Fruit fly (Drosophila melanogaster) whole organism, prepupa: ENCODE data around the gene RhoL.
A peak's percentile ranks its signal among the peaks of the same experiment; 100 is the strongest.

Experiments used
- Blimp-1 ChIP-seq: fragments of 200-800 bp; sonication (Bioruptor generic); optimal IDR thresholded peaks from 3 replicates; lab custom pipeline; 2017; ENCODE audit warnings: missing biosample characterization, missing genetic modification characterization, mild to moderate bottlenecking, moderate library complexity, missing genetic modification reagents
- CG10631 ChIP-seq: fragments of 200-800 bp; sonication (Bioruptor generic); optimal IDR thresholded peaks from 2 replicates; lab custom pipeline; 2016; ENCODE audit warnings: missing biosample characterization, missing genetic modification characterization
- CG11294 ChIP-seq: fragments of 200-800 bp; sonication (Bioruptor generic); IDR thresholded peaks from 2 replicates; pipeline ENCODE4 v1.3.6; 2022; ENCODE audit warnings: missing biosample characterization, missing genetic modification characterization
- CG11902 ChIP-seq: fragments of 200-800 bp; sonication (Bioruptor generic); optimal IDR thresholded peaks from 3 replicates; lab custom pipeline; 2016; ENCODE audit warnings: missing biosample characterization, missing genetic modification characterization
- CG1621 ChIP-seq: fragments of 200-800 bp; sonication (Bioruptor generic); optimal IDR thresholded peaks from 3 replicates; lab custom pipeline; 2018; ENCODE audit warnings: missing biosample characterization, mild to moderate bottlenecking, missing genetic modification characterization
- CG16779 ChIP-seq: fragments of 200-800 bp; sonication (Bioruptor generic); optimal IDR thresholded peaks from 3 replicates; lab custom pipeline; 2017; ENCODE audit warnings: missing biosample characterization, mild to moderate bottlenecking, missing genetic modification characterization
- CG3032 ChIP-seq: fragments of 200-800 bp; optimal IDR thresholded peaks from 2 replicates; lab custom pipeline; 2019; ENCODE audit warnings: missing biosample characterization, mild to moderate bottlenecking, missing genetic modification characterization, moderate library complexity
- CG31627 ChIP-seq: fragments of 200-800 bp; sonication (Bioruptor generic); optimal IDR thresholded peaks from 3 replicates; lab custom pipeline; 2016; ENCODE audit warnings: missing biosample characterization, missing genetic modification characterization
- CG32006 ChIP-seq: fragments of 200-800 bp; sonication (Bioruptor generic); optimal IDR thresholded peaks from 3 replicates; lab custom pipeline; 2017; ENCODE audit warnings: missing biosample characterization, mild to moderate bottlenecking, missing genetic modification characterization
- CG6163 ChIP-seq: fragments of 200-800 bp; sonication (Bioruptor generic); IDR thresholded peaks from 3 replicates; pipeline ENCODE4 v1.3.6; 2022; ENCODE audit warnings: missing biosample characterization, missing genetic modification characterization
- CG6276 ChIP-seq: fragments of 200-800 bp; sonication (Bioruptor generic); optimal IDR thresholded peaks from 2 replicates; lab custom pipeline; 2017; ENCODE audit warnings: missing biosample characterization, mild to moderate bottlenecking, missing genetic modification characterization
- CG6792 ChIP-seq: fragments of 200-800 bp; sonication (Bioruptor generic); optimal IDR thresholded peaks from 3 replicates; lab custom pipeline; 2016; ENCODE audit warnings: missing biosample characterization, missing genetic modification characterization
- CG6808 ChIP-seq: fragments of 200-800 bp; sonication (Bioruptor generic); optimal IDR thresholded peaks from 3 replicates; lab custom pipeline; 2017; ENCODE audit warnings: missing biosample characterization, missing genetic modification characterization, mild to moderate bottlenecking, moderate library complexity, missing genetic modification reagents
- CG6854 ChIP-seq: fragments of 200-800 bp; sonication (Bioruptor generic); optimal IDR thresholded peaks from 2 replicates; lab custom pipeline; 2017; ENCODE audit warnings: missing biosample characterization, mild to moderate bottlenecking, missing genetic modification characterization
- CG7368 ChIP-seq: fragments of 200-800 bp; sonication (Bioruptor generic); optimal IDR thresholded peaks from 3 replicates; lab custom pipeline; 2016; ENCODE audit warnings: missing biosample characterization, missing genetic modification characterization
- CG8119 ChIP-seq: fragments of 200-800 bp; sonication (Bioruptor generic); IDR thresholded peaks from 3 replicates; pipeline ENCODE4 v1.3.6; 2022; ENCODE audit warnings: missing biosample characterization, missing genetic modification characterization
- CG9139 ChIP-seq: fragments of 200-800 bp; sonication (Bioruptor generic); optimal IDR thresholded peaks from 3 replicates; lab custom pipeline; 2017; ENCODE audit warnings: missing biosample characterization, mild to moderate bottlenecking, missing genetic modification characterization
- Eip75B ChIP-seq: fragments of 200-800 bp; sonication (Bioruptor generic); optimal IDR thresholded peaks from 3 replicates; lab custom pipeline; 2016; ENCODE audit warnings: missing biosample characterization, missing genetic modification characterization
- Eip78C ChIP-seq: fragments of 200-800 bp; sonication (Bioruptor generic); peaks from one replicate; lab custom pipeline; 2016; ENCODE audit warnings: missing biosample characterization, missing genetic modification characterization
- Eip93F ChIP-seq: fragments of 200-800 bp; sonication (Bioruptor generic); optimal IDR thresholded peaks from 2 replicates; lab custom pipeline; 2016; ENCODE audit warnings: missing biosample characterization, mild to moderate bottlenecking, missing genetic modification characterization
- Ets21C ChIP-seq: fragments of 200-800 bp; sonication (Bioruptor generic); optimal IDR thresholded peaks from 3 replicates; lab custom pipeline; 2016; ENCODE audit warnings: missing biosample characterization, missing genetic modification characterization
- Ets96B ChIP-seq: fragments of 200-800 bp; optimal IDR thresholded peaks from 2 replicates; lab custom pipeline; 2019; ENCODE audit warnings: missing biosample characterization, mild to moderate bottlenecking, missing genetic modification characterization, moderate library complexity
- Hr38 ChIP-seq: sonication (Bioruptor generic); optimal IDR thresholded peaks from 2 replicates; lab custom pipeline; 2016; ENCODE audit warnings: missing biosample characterization, missing genetic modification characterization
- Hr39 ChIP-seq: fragments of 200-800 bp; sonication (Bioruptor generic); optimal IDR thresholded peaks from 2 replicates; lab custom pipeline; 2016; ENCODE audit warnings: missing biosample characterization, missing genetic modification characterization
- Lpt ChIP-seq: fragments of 200-800 bp; sonication (Bioruptor generic); optimal IDR thresholded peaks from 3 replicates; lab custom pipeline; 2016; ENCODE audit warnings: missing biosample characterization, missing genetic modification characterization
- Smox ChIP-seq: fragments of 200-800 bp; sonication (Bioruptor generic); optimal IDR thresholded peaks from 3 replicates; lab custom pipeline; 2016; ENCODE audit warnings: missing biosample characterization, missing genetic modification characterization
- Sox14 ChIP-seq: fragments of 200-800 bp; sonication (Bioruptor generic); optimal IDR thresholded peaks from 3 replicates; lab custom pipeline; 2016; ENCODE audit warnings: missing biosample characterization, missing genetic modification characterization
- Sox15 ChIP-seq: fragments of 200-800 bp; sonication (Bioruptor generic); optimal IDR thresholded peaks from 3 replicates; lab custom pipeline; 2016; ENCODE audit warnings: missing biosample characterization, missing genetic modification characterization
- achi ChIP-seq: fragments of 200-800 bp; sonication (Bioruptor generic); optimal IDR thresholded peaks from 3 replicates; lab custom pipeline; 2016; ENCODE audit warnings: missing biosample characterization, missing genetic modification characterization
- acj6 ChIP-seq: fragments of 200-800 bp; sonication (Bioruptor generic); optimal IDR thresholded peaks from 3 replicates; lab custom pipeline; 2016; ENCODE audit warnings: missing biosample characterization, missing genetic modification characterization
- cyc ChIP-seq: fragments of 200-800 bp; sonication (Bioruptor generic); optimal IDR thresholded peaks from 3 replicates; lab custom pipeline; 2016; ENCODE audit warnings: missing biosample characterization, missing genetic modification characterization
- dac ChIP-seq: fragments of 200-800 bp; sonication (Bioruptor generic); optimal IDR thresholded peaks from 2 replicates; lab custom pipeline; 2017; ENCODE audit warnings: missing biosample characterization, mild to moderate bottlenecking, missing genetic modification characterization
- esn ChIP-seq: fragments of 200-800 bp; sonication (Bioruptor generic); optimal IDR thresholded peaks from 2 replicates; lab custom pipeline; 2016; ENCODE audit warnings: missing biosample characterization, mild to moderate bottlenecking, missing genetic modification characterization, moderate library complexity
- fd85E ChIP-seq: fragments of 200-800 bp; sonication (Bioruptor generic); optimal IDR thresholded peaks from 3 replicates; lab custom pipeline; 2016; ENCODE audit warnings: missing biosample characterization, missing genetic modification characterization
- fkh ChIP-seq: fragments of 200-800 bp; sonication (Bioruptor generic); optimal IDR thresholded peaks from 3 replicates; lab custom pipeline; 2017; ENCODE audit warnings: missing biosample characterization, mild to moderate bottlenecking, missing genetic modification characterization, moderate library complexity
- lz ChIP-seq: fragments of 200-800 bp; sonication (Bioruptor generic); optimal IDR thresholded peaks from 3 replicates; lab custom pipeline; 2016; ENCODE audit warnings: missing biosample characterization, missing genetic modification characterization
- net ChIP-seq: fragments of 200-800 bp; sonication (Bioruptor generic); optimal IDR thresholded peaks from 3 replicates; lab custom pipeline; 2016; ENCODE audit warnings: missing biosample characterization, missing genetic modification characterization
- pdm3 ChIP-seq: fragments of 200-800 bp; sonication (Bioruptor generic); optimal IDR thresholded peaks from 3 replicates; lab custom pipeline; 2016; ENCODE audit warnings: missing biosample characterization, missing genetic modification characterization
- salr ChIP-seq, 2 experiments: fragments of 200-800 bp; sonication (Bioruptor generic); optimal IDR thresholded peaks; 3 replicates each; lab custom pipeline; 2016 to 2018; ENCODE audit warnings: missing biosample characterization in 2 of 2, missing genetic modification characterization in 2 of 2, mild to moderate bottlenecking in 1 of 2
- topi ChIP-seq: fragments of 200-800 bp; sonication (Bioruptor generic); optimal IDR thresholded peaks from 3 replicates; lab custom pipeline; 2016; ENCODE audit warnings: missing biosample characterization, missing genetic modification characterization
- vri ChIP-seq: fragments of 200-800 bp; sonication (Bioruptor generic); optimal IDR thresholded peaks from 3 replicates; lab custom pipeline; 2016; ENCODE audit warnings: missing biosample characterization, mild to moderate bottlenecking, missing genetic modification characterization

Gene RhoL

DNA sequence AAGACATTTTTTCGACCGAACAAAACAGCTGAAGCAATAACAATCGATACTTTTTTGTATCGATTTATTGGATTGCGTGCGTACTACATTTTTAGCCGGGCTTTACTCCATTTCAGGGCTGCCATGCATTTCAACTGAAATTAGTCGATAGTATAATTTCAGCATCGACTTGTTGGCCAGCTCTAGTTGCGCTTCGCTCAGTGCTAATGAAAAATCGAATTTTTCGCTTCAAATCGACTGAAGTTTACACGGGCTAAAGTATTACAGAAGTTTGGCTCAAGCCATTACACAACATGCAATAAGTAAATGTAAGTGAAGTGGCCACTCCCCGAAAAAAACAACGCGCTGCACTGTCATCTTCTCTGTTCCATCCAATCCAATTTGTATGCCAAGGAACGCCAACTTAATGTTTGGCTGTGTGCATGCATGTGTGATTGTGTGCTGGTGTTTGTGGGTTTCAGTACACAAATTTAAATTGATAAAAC lies 13.5 kb upstream of the RhoL start, which contains the start of the genes mRpL47, CG8176 and Kdm3:
mRpL47 (minus strand) TSS at position 49 of the 485 bp plus-strand sequence.
CG8176 (plus strand) TSS at position 148 of the 485 bp plus-strand sequence.
Kdm3 (plus strand) TSS at position 148 of the 485 bp plus-strand sequence.
- TF ChIP-seq CG11294 (no peak), CG31627 (GFP tag; lab: Kevin White, UChicago) (peak; percentile 72), Sox15 (GFP tag; lab: Kevin White, UChicago) (peak; percentile 0), salr (GFP tag; optimal IDR thresholded peaks at IDR 0.05; lab: Kevin White, UChicago) (no peak), CG6163 (GFP tag; lab: Robert Waterston, UW) (no peak), topi (GFP tag; lab: Kevin White, UChicago) (peak; percentile 28), cyc (peak; percentile 57), CG3032 (tag; lab: Kevin White, UChicago) (peak; percentile 36), lz (peak; percentile 46), CG8119 (GFP tag; lab: Robert Waterston, UW) (no peak), esn (GFP tag; lab: Kevin White, UChicago) (peak; percentile 25), vri (GFP tag; lab: Kevin White, UChicago) (peak; percentile 65), Sox14 (peak; percentile 69), CG6276 (GFP tag; lab: Kevin White, UChicago) (no peak)
- TF ChIP-seq, all 60 proteins: peak for 9

- TF ChIP-seq CG7368 (GFP tag; lab: Kevin White, UChicago) (no peak), acj6 (GFP tag; lab: Kevin White, UChicago) (peak; percentile 69), Ets96B (tag; lab: Kevin White, UChicago) (peak; percentile 14), CG11902 (GFP tag; lab: Kevin White, UChicago) (peak; percentile 54), achi (GFP tag; lab: Kevin White, UChicago) (peak; percentile 53), CG6854 (no peak), Ets21C (GFP tag; lab: Kevin White, UChicago) (no peak), CG6808 (GFP tag; lab: Kevin White, UChicago) (no peak), Blimp-1 (GFP tag; lab: Kevin White, UChicago) (no peak), CG9139 (GFP tag; lab: Kevin White, UChicago) (no peak), salr (GFP tag; optimal IDR thresholded peaks at IDR 0.05; lab: Kevin White, UChicago) (no peak), Eip75B (GFP tag; lab: Kevin White, UChicago) (no peak), dac (GFP tag; lab: Kevin White, UChicago) (no peak), CG31627 (GFP tag; lab: Kevin White, UChicago) (peak; percentile 84), esn (GFP tag; lab: Kevin White, UChicago) (peak; percentile 73), CG16779 (tag; lab: Kevin White, UChicago) (no peak), cyc (peak; percentile 72), Smox (no peak), Hr39 (GFP tag; lab: Kevin White, UChicago) (peak; percentile 79), topi (GFP tag; lab: Kevin White, UChicago) (peak; percentile 49), CG3032 (tag; lab: Kevin White, UChicago) (peak; percentile 58), Hr38 (peak; percentile 29), Eip93F (GFP tag; lab: Kevin White, UChicago) (no peak), fkh (GFP tag; lab: Kevin White, UChicago) (peak; percentile 29), CG32006 (GFP tag; lab: Kevin White, UChicago) (no peak), Sox15 (GFP tag; lab: Kevin White, UChicago) (peak; percentile 58), lz (peak; percentile 70), CG1621 (tag; lab: Kevin White, UChicago) (no peak), Eip78C (GFP tag; lab: Kevin White, UChicago) (peak; percentile 66), CG10631 (GFP tag; lab: Kevin White, UChicago) (no peak), fd85E (GFP tag; lab: Kevin White, UChicago) (no peak), CG6276 (GFP tag; lab: Kevin White, UChicago) (no peak), net (GFP tag; lab: Kevin White, UChicago) (no peak), Lpt (peak; percentile 14), CG11294 (no peak), Sox14 (peak; percentile 68), CG6792 (GFP tag; lab: Kevin White, UChicago) (peak; percentile 35), pdm3 (GFP tag; lab: Kevin White, UChicago) (no peak)
These were observed 10.7 kb upstream of the RhoL start, which contains the start of the genes Ras85D and Rlb1 for dm6 chr3R:9513052-9513420. Gene Ras85D (minus strand): TSS chr3R:9513067. Gene Rlb1 (plus strand): TSS chr3R:9513327.
